Fruit fly (Drosophila melanogaster) whole organism, embryonic: ENCODE data around the gene CG12783.

Experiments
- Atf6 ChIP-seq: fragments of 200-800 bp; sonication (Bioruptor generic); IDR thresholded peaks from 2 replicates; pipeline ENCODE4 v1.3.6; 2022; ENCODE audit warnings: missing biosample characterization, missing genetic modification characterization
- B-H2 ChIP-seq: fragments of 200-800 bp; sonication (Bioruptor generic); optimal IDR thresholded peaks from 2 replicates; lab custom pipeline; 2018; ENCODE audit warnings: missing biosample characterization, mild to moderate bottlenecking, missing genetic modification characterization
- BEAF-32 ChIP-seq: fragments of 200-800 bp; sonication (Bioruptor generic); optimal IDR thresholded peaks from 3 replicates; lab custom pipeline; 2017; ENCODE audit warnings: missing biosample characterization, missing genetic modification characterization, mild to moderate bottlenecking, moderate library complexity, missing genetic modification reagents
- CG10366 ChIP-seq: fragments of 200-800 bp; sonication (Bioruptor generic); IDR thresholded peaks from 2 replicates; pipeline ENCODE4 v1.3.6; 2022; ENCODE audit warnings: missing biosample characterization, missing genetic modification characterization
- CG10565 ChIP-seq: fragments of 200-800 bp; sonication (Bioruptor generic); optimal IDR thresholded peaks from 3 replicates; lab custom pipeline; 2016; ENCODE audit warnings: missing biosample characterization, mild to moderate bottlenecking, missing genetic modification characterization
- CG10654 ChIP-seq: fragments of 200-800 bp; sonication (Bioruptor generic); optimal IDR thresholded peaks from 2 replicates; lab custom pipeline; 2016; ENCODE audit warnings: missing biosample characterization, missing genetic modification characterization
- CG11560 ChIP-seq: fragments of 200-800 bp; sonication (Bioruptor generic); IDR thresholded peaks from 3 replicates; pipeline ENCODE4 v1.3.6; 2022; ENCODE audit warnings: missing biosample characterization, missing genetic modification characterization
- CG11723 ChIP-seq: fragments of 200-800 bp; sonication (Bioruptor generic); optimal IDR thresholded peaks from 2 replicates; lab custom pipeline; 2017; ENCODE audit warnings: missing biosample characterization, mild to moderate bottlenecking, missing genetic modification characterization
- CG12299 ChIP-seq: fragments of 200-800 bp; sonication (Bioruptor generic); optimal IDR thresholded peaks from 2 replicates; lab custom pipeline; 2018; ENCODE audit warnings: missing biosample characterization, mild to moderate bottlenecking, missing genetic modification characterization
- CG16815 ChIP-seq: fragments of 200-800 bp; sonication (Bioruptor generic); optimal IDR thresholded peaks from 3 replicates; lab custom pipeline; 2017; ENCODE audit warnings: missing biosample characterization, mild to moderate bottlenecking, missing genetic modification characterization
- CG17912 ChIP-seq: fragments of 200-800 bp; sonication (Bioruptor generic); optimal IDR thresholded peaks from 2 replicates; lab custom pipeline; 2018; ENCODE audit warnings: missing biosample characterization, mild to moderate bottlenecking, missing genetic modification characterization
- CG2202 ChIP-seq: fragments of 200-800 bp; sonication (Bioruptor generic); optimal IDR thresholded peaks from 2 replicates; lab custom pipeline; 2018; ENCODE audit warnings: missing biosample characterization, mild to moderate bottlenecking, missing genetic modification characterization
- CG2712 ChIP-seq: fragments of 200-800 bp; optimal IDR thresholded peaks from 3 replicates; lab custom pipeline; 2019; ENCODE audit warnings: missing biosample characterization, mild to moderate bottlenecking, missing genetic modification characterization, moderate library complexity
- CG6654 ChIP-seq: fragments of 200-800 bp; sonication (Bioruptor generic); optimal IDR thresholded peaks from 2 replicates; lab custom pipeline; 2017; ENCODE audit warnings: missing biosample characterization, mild to moderate bottlenecking, missing genetic modification characterization
- CG6813 ChIP-seq: fragments of 200-800 bp; sonication (Bioruptor generic); optimal IDR thresholded peaks from 2 replicates; lab custom pipeline; 2017; ENCODE audit warnings: missing biosample characterization, missing genetic modification characterization, mild to moderate bottlenecking, moderate library complexity, missing genetic modification reagents
- CG7928 ChIP-seq: fragments of 200-800 bp; sonication (Bioruptor generic); optimal IDR thresholded peaks from 2 replicates; lab custom pipeline; 2017; ENCODE audit warnings: missing biosample characterization, mild to moderate bottlenecking, missing genetic modification characterization
- CG7963 ChIP-seq: fragments of 200-800 bp; sonication (Bioruptor generic); IDR thresholded peaks from 3 replicates; pipeline ENCODE4 v1.3.6; 2022; ENCODE audit warnings: missing biosample characterization, missing genetic modification characterization; ENCODE audit not compliant: partially characterized antibody
- Doc3 ChIP-seq: fragments of 200-800 bp; sonication (Bioruptor generic); IDR thresholded peaks from 3 replicates; pipeline ENCODE4 v1.3.6; 2022; ENCODE audit warnings: missing biosample characterization, missing genetic modification characterization; ENCODE audit not compliant: partially characterized antibody
- Ets65A ChIP-seq: fragments of 200-800 bp; sonication (Bioruptor generic); peaks from one replicate; lab custom pipeline; 2016; ENCODE audit warnings: missing biosample characterization, missing genetic modification characterization
- Fer2 ChIP-seq: fragments of 200-800 bp; sonication (Bioruptor generic); optimal IDR thresholded peaks from 2 replicates; lab custom pipeline; 2018; ENCODE audit warnings: missing biosample characterization, mild to moderate bottlenecking, missing genetic modification characterization, moderate library complexity
- HHEX ChIP-seq: fragments of 200-800 bp; sonication (Bioruptor generic); optimal IDR thresholded peaks from 3 replicates; lab custom pipeline; 2017; ENCODE audit warnings: missing biosample characterization, mild to moderate bottlenecking, missing genetic modification characterization, missing genetic modification reagents
- HLH3B ChIP-seq: fragments of 200-800 bp; sonication (Bioruptor generic); IDR thresholded peaks from 2 replicates; pipeline ENCODE4 v1.3.6; 2022; ENCODE audit warnings: missing biosample characterization, missing genetic modification characterization
- Hmr ChIP-seq: fragments of 200-800 bp; sonication (Bioruptor generic); optimal IDR thresholded peaks from 3 replicates; lab custom pipeline; 2017; ENCODE audit warnings: mild to moderate bottlenecking, missing biosample characterization, missing genetic modification reagents, missing genetic modification characterization
- MTF-1 ChIP-seq: fragments of 200-800 bp; sonication (Bioruptor generic); optimal IDR thresholded peaks from 2 replicates; lab custom pipeline; 2018; ENCODE audit warnings: missing biosample characterization, mild to moderate bottlenecking, missing genetic modification characterization, borderline replicate concordance
- NC2β ChIP-seq: fragments of 200-800 bp; sonication (Bioruptor generic); optimal IDR thresholded peaks from 2 replicates; lab custom pipeline; 2016; ENCODE audit warnings: missing biosample characterization, missing genetic modification characterization
- Nf-YA ChIP-seq: fragments of 200-800 bp; sonication (Bioruptor generic); IDR thresholded peaks from 2 replicates; pipeline ENCODE4 v1.3.6; 2022; ENCODE audit warnings: missing biosample characterization, missing genetic modification characterization
- Opbp ChIP-seq: fragments of 200-800 bp; sonication (Bioruptor generic); IDR thresholded peaks from 3 replicates; pipeline ENCODE4 v1.3.6; 2022; ENCODE audit warnings: missing biosample characterization, missing genetic modification characterization; ENCODE audit not compliant: partially characterized antibody
- Ssrp ChIP-seq: fragments of 200-800 bp; sonication (Bioruptor generic); optimal IDR thresholded peaks from 2 replicates; lab custom pipeline; 2018; ENCODE audit warnings: missing biosample characterization, mild to moderate bottlenecking, missing genetic modification characterization, moderate library complexity
- aop ChIP-seq: fragments of 200-800 bp; sonication (Bioruptor generic); IDR thresholded peaks from 2 replicates; pipeline ENCODE4 v1.3.6; 2022; ENCODE audit warnings: missing biosample characterization, missing genetic modification characterization
- da ChIP-seq: fragments of 200-800 bp; sonication (Bioruptor generic); optimal IDR thresholded peaks from 2 replicates; lab custom pipeline; 2016; ENCODE audit warnings: missing biosample characterization, missing genetic modification characterization
- dmrt99B ChIP-seq: fragments of 200-800 bp; sonication (Bioruptor generic); optimal IDR thresholded peaks from 2 replicates; lab custom pipeline; 2018; ENCODE audit warnings: missing biosample characterization, mild to moderate bottlenecking, missing genetic modification characterization, moderate library complexity
- eyg ChIP-seq: fragments of 200-800 bp; sonication (Bioruptor generic); optimal IDR thresholded peaks from 3 replicates; lab custom pipeline; 2016; ENCODE audit warnings: missing biosample characterization, missing genetic modification characterization
- hbn ChIP-seq: fragments of 200-800 bp; sonication (Bioruptor generic); IDR thresholded peaks from 2 replicates; pipeline ENCODE4 v1.3.6; 2022; ENCODE audit warnings: missing biosample characterization, missing genetic modification characterization; ENCODE audit not compliant: partially characterized antibody
- kay ChIP-seq: fragments of 200-800 bp; sonication (Bioruptor generic); optimal IDR thresholded peaks from 2 replicates; lab custom pipeline; 2016; ENCODE audit warnings: missing biosample characterization, missing genetic modification characterization
- lov ChIP-seq, 2 experiments: fragments of 200-800 bp in 1 of 2; fragments of >200 bp in 1 of 2; sonication (Bioruptor generic) in 1 of 2; IDR thresholded peaks in 1 of 2; optimal IDR thresholded peaks in 1 of 2; 2 replicates in 1 of 2; 3 replicates in 1 of 2; pipeline versions ENCODE4 v1.3.6 to Lab custom; 2017 to 2022; ENCODE audit warnings: missing biosample characterization in 1 of 2, missing genetic modification characterization in 1 of 2
- mam ChIP-seq: fragments of 200-800 bp; sonication (Bioruptor generic); optimal IDR thresholded peaks from 3 replicates; lab custom pipeline; 2016; ENCODE audit warnings: missing biosample characterization, missing genetic modification characterization
- oc ChIP-seq: fragments of 200-800 bp; sonication (Bioruptor generic); optimal IDR thresholded peaks from 2 replicates; lab custom pipeline; 2018; ENCODE audit warnings: missing biosample characterization, mild to moderate bottlenecking, missing genetic modification characterization, moderate library complexity
- org-1 ChIP-seq: fragments of 200-800 bp; sonication (Bioruptor generic); optimal IDR thresholded peaks from 2 replicates; lab custom pipeline; 2017; ENCODE audit warnings: missing biosample characterization, missing genetic modification characterization
- otp ChIP-seq: fragments of 200-800 bp; sonication (Bioruptor generic); IDR thresholded peaks from 3 replicates; pipeline ENCODE4, ENCODE4 v1.3.6; 2022; ENCODE audit warnings: missing biosample characterization, missing genetic modification characterization
- pan ChIP-seq, 4 experiments: fragments of >200 bp in 3 of 4; fragments of 200-800 bp in 1 of 4; sonication (Bioruptor generic) in 1 of 4; optimal IDR thresholded peaks in 3 of 4; IDR thresholded peaks in 1 of 4; 2 replicates each; pipeline versions ENCODE4 v1.3.6 to Lab custom; 2017 to 2022; ENCODE audit warnings: missing biosample characterization in 2 of 4, missing genetic modification characterization in 2 of 4, mixed read lengths in 1 of 4
- pb ChIP-seq: fragments of 200-800 bp; sonication (Bioruptor generic); optimal IDR thresholded peaks from 3 replicates; lab custom pipeline; 2016; ENCODE audit warnings: missing biosample characterization, missing genetic modification characterization
- seq ChIP-seq: fragments of 200-800 bp; sonication (Bioruptor generic); IDR thresholded peaks from 2 replicates; pipeline ENCODE4 v1.3.6; 2022; ENCODE audit warnings: missing biosample characterization, missing genetic modification characterization
- slbo ChIP-seq: fragments of 200-800 bp; sonication (Bioruptor generic); IDR thresholded peaks from 2 replicates; pipeline ENCODE4 v1.3.6; 2022; ENCODE audit warnings: missing biosample characterization, missing genetic modification characterization
- sqz ChIP-seq: fragments of 200-800 bp; sonication (Bioruptor generic); optimal IDR thresholded peaks from 3 replicates; lab custom pipeline; 2018; ENCODE audit warnings: missing biosample characterization, mild to moderate bottlenecking, missing genetic modification characterization
- ssp ChIP-seq: fragments of 200-800 bp; sonication (Bioruptor generic); IDR thresholded peaks from 2 replicates; pipeline ENCODE4 v1.3.6; 2022; ENCODE audit warnings: missing biosample characterization, missing genetic modification characterization
- ttk ChIP-seq: fragments of 200-800 bp; sonication (Bioruptor generic); IDR thresholded peaks from 2 replicates; pipeline ENCODE4 v2.1.2; 2022; ENCODE audit warnings: missing biosample characterization, missing genetic modification characterization
- vfl ChIP-seq: fragments of 200-800 bp; sonication (Bioruptor generic); optimal IDR thresholded peaks from 2 replicates; lab custom pipeline; 2016; ENCODE audit warnings: missing biosample characterization, missing genetic modification characterization
- zfh2 ChIP-seq: fragments of 200-800 bp; sonication (Bioruptor generic); optimal IDR thresholded peaks from 2 replicates; lab custom pipeline; 2016; ENCODE audit warnings: missing biosample characterization, missing genetic modification characterization

The CG12783 gene

DNA sequence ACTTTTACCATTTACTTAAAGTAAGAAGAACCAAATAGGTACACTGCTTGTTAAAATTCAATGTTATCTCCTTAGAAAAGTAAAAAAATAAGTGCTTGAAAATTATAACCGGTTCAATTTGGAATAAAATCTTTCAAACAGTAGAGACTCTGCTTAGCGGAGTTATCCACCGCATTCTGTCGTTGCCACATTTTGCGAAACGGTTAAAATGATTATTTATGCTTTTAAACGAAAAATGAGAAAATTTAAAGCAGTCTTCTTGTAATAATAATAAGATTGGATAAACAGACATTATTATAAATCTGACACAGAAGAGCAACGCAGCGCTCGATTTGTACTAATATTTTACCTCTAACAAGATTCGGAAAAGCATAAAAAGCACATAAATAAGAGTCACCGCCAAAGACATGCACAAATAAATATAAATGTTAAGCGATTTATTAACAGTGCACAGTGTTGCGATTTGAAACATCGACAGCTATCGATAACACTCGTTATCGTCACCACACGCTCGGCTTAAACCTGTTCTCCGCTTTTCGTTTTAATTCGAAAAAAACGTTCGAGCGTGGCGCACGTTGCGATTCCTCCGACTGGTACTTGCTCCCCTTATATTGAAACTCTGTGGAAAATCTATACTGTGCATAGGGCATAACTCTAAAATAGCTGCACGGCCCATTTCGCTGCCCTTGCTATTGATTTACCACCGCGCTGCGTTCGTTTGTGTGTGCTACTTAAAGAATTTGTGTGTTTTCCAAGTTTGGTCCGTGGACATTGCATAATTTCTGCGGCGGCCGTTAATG, 11.8 kb upstream of the CG12783 start, which contains the start of gene Fas1 (continued):
- TF ChIP-seq pan (optimal IDR thresholded peaks at IDR 0.05; lab: Kevin White, UChicago) (no peak), pan (GFP tag; optimal IDR thresholded peaks at IDR 0.05 in 1 of 2, IDR thresholded peaks at IDR 0.05 in 1 of 2) (no peak), MTF-1 (peak; percentile 28), sqz (GFP tag; lab: Kevin White, UChicago) (peak; percentile 77), ssp (GFP tag; lab: Robert Waterston, UW) (no peak), CG11723 (GFP tag; lab: Kevin White, UChicago) (no peak), da (no peak), lov (optimal IDR thresholded peaks at IDR 0.05; lab: Kevin White, UChicago) (no peak), lov (GFP tag; IDR thresholded peaks at IDR 0.05; lab: Robert Waterston, UW) (no peak), mam (GFP tag; lab: Kevin White, UChicago) (no peak), Atf6 (GFP tag; lab: Robert Waterston, UW) (no peak), CG10565 (GFP tag; lab: Kevin White, UChicago) (no peak), Opbp (GFP tag; lab: Robert Waterston, UW) (peak; percentile 71), BEAF-32 (GFP tag; lab: Kevin White, UChicago) (peak; percentile 76), oc (tag; lab: Kevin White, UChicago) (peak; percentile 57), CG6654 (GFP tag; lab: Kevin White, UChicago) (no peak), kay (no peak), CG7928 (no peak), Ssrp (tag; lab: Kevin White, UChicago) (no peak), Doc3 (GFP tag; lab: Robert Waterston, UW) (peak; percentile 62), org-1 (GFP tag; lab: Kevin White, UChicago) (no peak), CG17912 (GFP tag; lab: Kevin White, UChicago) (no peak), CG12299 (tag; lab: Kevin White, UChicago) (peak; percentile 13), pb (GFP tag; lab: Kevin White, UChicago) (no peak), zfh2 (GFP tag; lab: Kevin White, UChicago) (no peak), Fer2 (tag; lab: Kevin White, UChicago) (no peak), slbo (no peak), CG10366 (GFP tag; lab: Robert Waterston, UW) (no peak), hbn (GFP tag; lab: Robert Waterston, UW) (peak; percentile 40; the same call in 1 of the 2 replicates), B-H2 (GFP tag; lab: Kevin White, UChicago) (no peak), CG2202 (tag; lab: Kevin White, UChicago) (no peak), NC2β (GFP tag; lab: Kevin White, UChicago) (no peak), CG7963 (peak; percentile 70), CG16815 (GFP tag; lab: Kevin White, UChicago) (no peak), CG2712 (tag; lab: Kevin White, UChicago) (no peak), Nf-YA (GFP tag; lab: Robert Waterston, UW) (0 out of 2 replicates have a peak, but pooled peaks have one; percentile 16), CG10654 (GFP tag; lab: Kevin White, UChicago) (no peak), otp (GFP tag; lab: Robert Waterston, UW) (no peak; the same call in 2 of the 3 replicates), aop (GFP tag; lab: Robert Waterston, UW) (no peak), eyg (GFP tag; lab: Kevin White, UChicago) (no peak), Hmr (GFP tag; lab: Kevin White, UChicago) (peak; percentile 41), dmrt99B (tag; lab: Kevin White, UChicago) (no peak), vfl (GFP tag; lab: Kevin White, UChicago) (no peak), CG11560 (tag; lab: Robert Waterston, UW) (no peak), CG6813 (no peak), HLH3B (GFP tag; lab: Robert Waterston, UW) (no peak), Ets65A (GFP tag; lab: Kevin White, UChicago) (no peak), ttk (GFP tag; lab: Robert Waterston, UW) (no peak), seq (GFP tag; lab: Robert Waterston, UW) (no peak), HHEX (GFP tag; lab: Kevin White, UChicago) (no peak)
